Fruit fly (Drosophila melanogaster) whole organism: ENCODE measurements around the gene PGRP-LF.

ENCODE experiments used
- CG8478 ChIP-seq: fragments of >200 bp; optimal IDR thresholded peaks from 2 replicates; lab custom pipeline; 2018; ENCODE audit warnings: inconsistent platforms
- Dll ChIP-seq: fragments of >200 bp; optimal IDR thresholded peaks from 2 replicates; lab custom pipeline; 2017
- EcR ChIP-seq, 2 experiments: fragments of >200 bp; optimal IDR thresholded peaks; 2 replicates each; lab custom pipeline; 2017; ENCODE audit warnings: missing biosample characterization in 2 of 2, missing genetic modification characterization in 2 of 2, missing genetic modification reagents in 2 of 2
- pan ChIP-seq: fragments of >200 bp; optimal IDR thresholded peaks from 2 replicates; lab custom pipeline; 2017
- psq ChIP-seq: fragments of >200 bp; optimal IDR thresholded peaks from 2 replicates; lab custom pipeline; 2017
- usp ChIP-seq: fragments of >200 bp; optimal IDR thresholded peaks from 2 replicates; lab custom pipeline; 2017; ENCODE audit warnings: missing biosample characterization, missing genetic modification characterization, mixed read lengths

PGRP-LF gene

DNA sequence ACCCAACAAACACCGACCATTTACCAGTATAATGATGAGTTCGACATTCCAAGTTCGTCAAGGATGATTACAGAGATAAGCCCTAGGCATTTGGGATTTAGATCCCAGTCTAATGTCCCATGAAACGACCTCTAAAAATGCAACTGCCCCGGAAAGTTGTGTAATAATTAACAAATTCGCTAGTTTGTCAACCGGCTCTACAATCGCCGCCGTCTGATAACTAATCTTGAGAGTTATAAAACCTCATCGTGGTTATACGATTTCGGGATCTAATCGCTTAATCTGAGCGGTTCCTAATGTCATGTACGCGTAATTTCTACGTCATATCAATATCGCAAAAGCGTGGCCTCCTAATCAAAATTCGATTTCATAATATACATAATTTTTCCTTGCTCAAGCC, 6.1 kb downstream of the PGRP-LF start:
- TF ChIP-seq psq (no peak), pan (lab: Kevin White, UChicago) (no peak), Dll (lab: Kevin White, UChicago) (no peak), CG8478 (lab: Kevin White, UChicago) (no peak), usp (GFP tag; lab: Kevin White, UChicago) (no peak), EcR (GFP tag; optimal IDR thresholded peaks at IDR 0.05; lab: Kevin White, UChicago) (no peak)

DNA sequence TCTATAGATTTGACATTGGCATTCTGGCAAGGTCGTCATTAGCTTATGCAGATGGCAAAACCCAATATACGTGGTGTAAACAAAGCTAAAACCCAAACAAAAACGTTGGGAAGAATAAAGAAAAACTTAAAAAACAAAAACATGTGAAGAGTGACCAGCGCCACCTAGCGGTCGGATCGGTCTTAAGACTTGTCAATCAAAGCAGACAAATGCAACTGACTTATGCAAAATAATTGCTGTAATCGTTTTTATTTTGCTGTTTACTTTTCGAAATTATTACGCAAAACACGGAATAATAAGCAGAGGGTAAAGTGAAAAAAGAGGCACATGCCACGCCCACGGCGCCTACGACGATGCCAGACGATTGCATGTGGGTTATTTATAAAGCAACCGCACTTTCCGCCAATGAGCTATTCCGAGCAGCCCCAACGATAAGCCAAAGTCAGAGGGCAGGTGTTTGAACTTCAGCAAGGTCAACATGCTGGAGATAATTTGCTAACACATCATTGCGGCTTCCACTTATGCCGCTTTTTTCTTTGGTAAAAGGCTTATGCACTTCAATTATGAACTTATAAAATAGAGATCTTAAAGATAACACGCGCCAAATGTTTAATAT, 6.8 kb downstream of the PGRP-LF start:
- no peak for TF ChIP-seq Dll (lab: Kevin White, UChicago)
- TF ChIP-seq pan (lab: Kevin White, UChicago): no peak
- no peak for TF ChIP-seq EcR (GFP tag; optimal IDR thresholded peaks at IDR 0.05; lab: Kevin White, UChicago)
- TF ChIP-seq usp (GFP tag; lab: Kevin White, UChicago): no peak
- TF ChIP-seq CG8478 (lab: Kevin White, UChicago): no peak
- TF ChIP-seq psq: no peak

DNA sequence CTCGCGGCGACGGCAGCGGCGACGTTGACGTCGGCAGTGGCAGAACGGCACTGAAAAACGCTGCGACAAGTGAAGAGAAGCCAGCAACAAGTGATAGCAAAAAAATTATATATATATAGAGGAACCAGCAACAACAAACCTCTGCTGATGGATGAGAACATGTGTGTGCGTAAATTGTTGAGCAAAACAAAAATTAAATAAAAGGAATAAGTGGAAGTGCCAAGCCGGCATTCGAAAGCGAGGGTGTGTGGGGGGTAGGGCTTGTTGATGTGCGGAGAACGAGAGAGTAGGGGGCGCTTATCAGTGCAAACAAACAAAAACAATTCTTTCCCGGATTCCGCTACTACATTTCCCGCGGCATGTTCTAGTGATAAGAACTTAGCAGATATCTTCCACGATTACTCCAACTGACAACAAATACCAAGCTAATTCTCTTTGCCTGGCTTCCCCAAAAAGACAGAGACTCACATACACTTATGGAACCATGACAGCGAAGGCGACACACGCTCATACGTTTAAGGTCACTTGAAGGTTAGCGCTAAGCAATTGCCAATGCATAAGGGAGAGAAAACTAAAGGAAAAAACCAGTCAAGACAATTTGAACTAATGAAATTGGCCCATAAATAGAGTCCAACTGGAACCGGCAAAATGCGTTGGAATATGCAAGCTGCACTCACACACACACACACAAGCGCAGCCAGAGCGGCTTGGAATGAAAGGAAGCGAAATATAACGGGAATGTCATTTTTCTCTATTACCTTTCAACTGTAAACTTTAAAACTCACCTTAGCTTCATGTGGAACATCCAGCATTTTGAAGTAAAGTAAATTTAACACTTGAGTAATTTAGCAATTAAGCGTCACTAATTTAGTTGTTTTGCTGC, 8.7 kb downstream of the PGRP-LF start:
- TF ChIP-seq CG8478 (lab: Kevin White, UChicago) (no peak), EcR (GFP tag; optimal IDR thresholded peaks at IDR 0.05; lab: Kevin White, UChicago) (no peak)

DNA sequence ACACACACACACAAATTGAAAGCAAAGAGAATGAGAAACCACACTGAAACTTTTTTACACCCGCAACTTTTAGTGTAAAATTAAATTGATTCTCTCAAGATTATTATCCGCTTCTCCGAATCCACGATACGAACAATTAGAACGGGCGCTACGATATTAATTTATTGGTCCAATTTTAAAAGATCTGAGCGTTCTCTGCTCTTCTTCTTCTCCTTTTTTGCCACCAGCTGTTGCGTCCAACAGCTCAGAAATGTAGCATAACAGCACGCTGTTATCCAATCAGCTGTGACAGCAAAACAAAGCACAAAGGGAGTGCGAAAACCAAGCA, 9.3 kb downstream of the PGRP-LF start, which contains the start of the genes UGP and Svip:
UGP (minus strand) TSS at position 223 of the 328 bp plus-strand sequence.
Svip (plus strand) TSS at position 287 of the 328 bp plus-strand sequence.
- TF ChIP-seq Dll (lab: Kevin White, UChicago): no peak
- TF ChIP-seq pan (lab: Kevin White, UChicago): no peak
- no peak for TF ChIP-seq psq
- TF ChIP-seq usp (GFP tag; lab: Kevin White, UChicago): no peak

DNA sequence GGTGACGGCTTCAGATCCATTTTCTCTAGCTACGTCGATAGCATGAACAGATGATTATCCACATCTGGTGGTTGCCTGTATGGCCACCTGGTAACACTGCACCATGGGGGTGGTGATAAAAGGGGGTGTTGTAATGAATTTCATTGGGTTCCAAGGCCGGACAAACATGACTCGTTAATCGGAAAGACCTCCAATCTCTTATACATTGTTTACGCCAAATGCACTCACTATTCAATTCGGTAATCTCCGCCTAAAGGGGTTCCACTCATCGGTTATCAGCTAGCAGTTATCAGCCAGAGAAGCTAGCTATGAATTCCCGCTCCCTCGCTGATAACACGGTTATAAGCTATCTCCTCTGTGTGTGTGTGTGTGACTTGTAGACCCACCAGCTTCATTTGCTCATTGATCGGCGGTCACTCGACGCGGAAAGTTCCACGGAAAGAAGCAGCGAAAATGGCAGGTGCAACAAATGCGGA, 10.8 kb downstream of the PGRP-LF start, which contains the start of gene Pdxk:
Pdxk (plus strand) TSS at position 100 of the 476 bp plus-strand sequence.
- TF ChIP-seq usp (GFP tag; lab: Kevin White, UChicago) (no peak), EcR (GFP tag; optimal IDR thresholded peaks at IDR 0.05; lab: Kevin White, UChicago) (no peak), pan (lab: Kevin White, UChicago) (no peak), CG8478 (lab: Kevin White, UChicago) (no peak), Dll (lab: Kevin White, UChicago) (no peak), psq (no peak)

DNA sequence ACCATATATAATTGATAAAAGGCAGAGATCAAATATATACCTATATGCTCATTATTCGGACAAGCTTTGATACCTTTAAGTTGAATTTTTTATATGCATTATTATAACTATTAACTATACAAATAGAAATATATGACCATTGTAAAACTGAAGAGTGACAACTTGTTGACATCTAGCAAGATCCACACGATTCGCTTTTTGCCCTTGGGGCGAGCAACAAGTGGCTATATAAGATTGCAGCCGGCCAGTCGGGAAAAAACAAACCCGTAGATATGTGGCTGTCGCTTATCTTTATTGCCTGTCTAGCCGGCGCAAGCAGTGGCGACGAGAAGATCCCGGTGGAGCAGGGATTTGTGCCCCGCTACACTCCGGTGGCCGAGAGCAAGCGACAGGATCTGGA, 12.5 kb downstream of the PGRP-LF start, which contains the start of gene CG34456:
CG34456 (plus strand) TSS at position 215 of the 400 bp plus-strand sequence.
- TF ChIP-seq Dll (lab: Kevin White, UChicago) (no peak), psq (no peak), CG8478 (lab: Kevin White, UChicago) (no peak), usp (GFP tag; lab: Kevin White, UChicago) (no peak), EcR (GFP tag; optimal IDR thresholded peaks at IDR 0.05; lab: Kevin White, UChicago) (no peak), pan (lab: Kevin White, UChicago) (no peak)

DNA sequence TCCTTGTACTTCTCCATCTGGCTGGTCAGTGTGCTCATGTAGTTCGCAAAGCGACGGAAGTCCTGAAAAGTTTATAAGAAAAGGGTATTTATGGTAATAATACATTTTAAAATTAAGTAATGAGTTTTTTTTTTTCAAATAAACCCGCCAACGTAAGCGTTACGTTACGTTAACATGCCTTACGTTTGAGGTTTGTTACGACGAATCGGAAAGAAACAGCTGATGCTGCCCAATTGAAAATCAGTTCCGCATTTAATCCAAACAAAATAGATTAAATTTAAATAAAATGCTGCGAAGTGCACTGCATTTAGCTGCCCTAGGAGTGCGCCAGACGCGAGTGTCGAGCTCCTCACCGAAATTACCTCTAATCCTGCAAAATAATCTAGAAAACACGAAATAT, 14.7 kb downstream of the PGRP-LF start, which contains the start of gene mRRF1:
mRRF1 (plus strand) TSS at position 220 of the 400 bp plus-strand sequence.
- TF ChIP-seq EcR (GFP tag; optimal IDR thresholded peaks at IDR 0.05; lab: Kevin White, UChicago): no peak

DNA sequence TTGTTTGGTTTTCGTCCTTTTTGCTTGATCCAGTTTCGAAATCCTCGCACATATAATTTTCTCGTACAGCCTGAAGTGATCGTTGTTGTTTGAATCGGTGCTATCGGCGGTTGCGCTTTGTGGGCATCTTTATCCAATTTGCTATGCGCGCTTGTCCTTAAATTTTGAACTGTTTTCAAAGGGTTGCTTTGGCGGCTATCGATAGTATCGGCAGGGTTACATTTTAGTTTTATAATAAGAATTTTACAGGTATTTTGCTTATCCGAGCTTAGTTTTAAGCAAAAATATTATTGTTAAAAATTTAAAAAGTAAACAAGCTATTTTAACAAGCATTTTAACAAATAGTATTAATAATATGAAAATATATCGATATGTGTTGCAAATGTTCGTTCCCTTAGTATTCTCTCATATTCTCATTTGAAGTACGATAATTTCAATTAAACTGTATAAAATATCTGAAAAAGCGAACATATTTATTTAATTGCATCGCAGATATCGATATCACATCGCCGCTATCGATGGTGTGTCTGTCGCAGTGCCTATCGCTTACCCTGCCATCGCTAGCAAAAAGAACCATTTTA, 17.5 kb downstream of the PGRP-LF start, which contains the start of the genes Klp67A and CG4452:
Klp67A (minus strand) TSS at position 197 of the 581 bp plus-strand sequence.
CG4452 (plus strand) TSS at position 528 of the 581 bp plus-strand sequence.
- no peak for TF ChIP-seq Dll (lab: Kevin White, UChicago)
- TF ChIP-seq CG8478 (lab: Kevin White, UChicago): no peak
- no peak for TF ChIP-seq pan (lab: Kevin White, UChicago)
- TF ChIP-seq EcR (GFP tag; optimal IDR thresholded peaks at IDR 0.05; lab: Kevin White, UChicago): no peak
- no peak for TF ChIP-seq usp (GFP tag; lab: Kevin White, UChicago)
- peak; percentile 62 for TF ChIP-seq psq

DNA sequence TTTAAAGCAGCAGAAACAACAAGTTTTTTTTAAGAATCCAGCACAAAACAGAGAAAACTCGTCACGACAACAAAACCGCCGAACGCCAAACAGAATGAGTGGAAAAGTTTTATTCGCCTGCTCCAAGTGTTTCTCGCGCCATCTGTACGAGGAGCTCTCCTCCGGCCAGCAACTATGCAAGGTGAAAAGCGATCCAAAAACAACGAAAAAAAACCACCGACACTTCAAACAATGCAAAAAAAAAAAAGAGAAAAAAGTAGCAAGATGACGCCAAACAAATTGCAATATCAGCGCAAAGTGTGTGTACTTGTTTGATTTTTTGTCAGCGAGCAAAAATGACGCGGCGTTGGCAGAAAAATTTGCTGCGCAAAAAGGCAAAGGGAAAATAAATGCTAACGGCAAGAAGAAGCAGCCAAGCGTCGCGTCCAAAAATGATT, 18.0 kb downstream of the PGRP-LF start:
- no peak for TF ChIP-seq usp (GFP tag; lab: Kevin White, UChicago)
- TF ChIP-seq psq: no peak
- TF ChIP-seq Dll (lab: Kevin White, UChicago): no peak
- TF ChIP-seq EcR (GFP tag; optimal IDR thresholded peaks at IDR 0.05; lab: Kevin White, UChicago): no peak
- TF ChIP-seq pan (lab: Kevin White, UChicago): no peak
- TF ChIP-seq CG8478 (lab: Kevin White, UChicago): no peak

DNA sequence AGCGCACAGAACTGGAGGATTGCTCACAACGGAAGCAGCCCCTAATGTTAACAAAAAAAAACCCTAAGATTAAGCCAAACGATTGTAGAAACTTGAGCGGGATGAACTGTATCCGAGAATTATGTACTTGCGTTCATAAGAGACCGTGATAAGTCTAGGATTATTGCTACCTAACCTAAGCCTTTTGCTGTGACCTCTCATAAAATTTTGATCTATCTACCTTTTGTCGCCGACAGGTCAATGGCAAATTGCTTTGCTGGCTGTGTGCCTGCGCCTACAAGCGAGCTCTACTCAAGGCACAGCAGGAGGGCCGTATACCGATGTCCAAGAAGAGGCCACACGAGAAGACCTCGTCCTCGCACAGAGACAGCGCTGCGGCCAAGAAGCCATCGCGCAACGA, 19.3 kb downstream of the PGRP-LF start:
- TF ChIP-seq Dll (lab: Kevin White, UChicago): no peak
- no peak for TF ChIP-seq usp (GFP tag; lab: Kevin White, UChicago)
- no peak for TF ChIP-seq psq

DNA sequence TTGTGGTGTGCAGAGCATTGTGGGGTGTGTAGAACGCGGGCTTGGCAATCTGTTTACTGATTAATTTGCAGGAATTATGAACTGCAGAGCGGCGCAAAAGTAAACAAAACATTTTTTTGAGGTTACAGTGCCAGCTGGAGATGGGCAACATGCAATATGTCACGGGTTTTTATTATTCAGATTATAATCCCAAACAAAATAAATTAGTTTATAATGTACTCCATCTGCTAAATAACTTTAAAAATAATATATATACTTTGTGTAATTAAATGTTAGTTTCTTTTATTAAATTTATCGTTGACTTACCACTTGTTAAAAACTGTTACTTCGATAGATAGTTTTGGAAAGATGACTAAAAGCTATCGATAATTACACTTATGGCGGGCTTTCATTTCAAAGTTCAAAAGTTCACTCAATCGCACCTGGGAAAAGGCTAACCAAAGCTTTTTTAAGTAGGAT, 21.5 kb downstream of the PGRP-LF start, which contains the start of gene Fdx1:
Fdx1 (minus strand) TSS at position 332 of the 459 bp plus-strand sequence.
- TF ChIP-seq usp (GFP tag; lab: Kevin White, UChicago) (no peak), CG8478 (lab: Kevin White, UChicago) (no peak), Dll (lab: Kevin White, UChicago) (no peak), pan (lab: Kevin White, UChicago) (no peak)
